Fruit fly (Drosophila melanogaster) whole organism, embryonic: ENCODE results near the gene Megf8.

ENCODE experiments used
- CG10366 ChIP-seq: fragments of 200-800 bp; sonication (Bioruptor generic); IDR thresholded peaks from 2 replicates; pipeline ENCODE4 v1.3.6; 2022; ENCODE audit warnings: missing biosample characterization, missing genetic modification characterization
- CG10543 ChIP-seq: fragments of 200-800 bp; sonication (Bioruptor generic); optimal IDR thresholded peaks from 3 replicates; lab custom pipeline; 2017; ENCODE audit warnings: missing biosample characterization, mild to moderate bottlenecking, missing genetic modification characterization, moderate library complexity
- CG12769 ChIP-seq: fragments of 200-800 bp; sonication (Bioruptor generic); optimal IDR thresholded peaks from 2 replicates; lab custom pipeline; 2019; ENCODE audit warnings: missing biosample characterization, mild to moderate bottlenecking, missing genetic modification characterization, moderate library complexity
- CG13894 ChIP-seq: fragments of 200-800 bp; sonication (Bioruptor generic); optimal IDR thresholded peaks from 3 replicates; lab custom pipeline; 2018; ENCODE audit warnings: missing biosample characterization, mild to moderate bottlenecking, missing genetic modification characterization, moderate library complexity
- CG15696 ChIP-seq: fragments of 200-800 bp; sonication (Bioruptor generic); optimal IDR thresholded peaks from 2 replicates; lab custom pipeline; 2019; ENCODE audit warnings: missing biosample characterization, mild to moderate bottlenecking, missing genetic modification characterization, moderate library complexity
- CG17361 ChIP-seq: fragments of 200-800 bp; sonication (Bioruptor generic); IDR thresholded peaks from 3 replicates; pipeline ENCODE4 v1.3.6; 2022; ENCODE audit warnings: missing biosample characterization, missing genetic modification characterization
- CG17568 ChIP-seq: fragments of 200-800 bp; sonication (Bioruptor generic); optimal IDR thresholded peaks from 2 replicates; lab custom pipeline; 2018; ENCODE audit warnings: missing biosample characterization, mild to moderate bottlenecking, missing genetic modification characterization, moderate library complexity
- CG34376 ChIP-seq: fragments of 200-800 bp; sonication (Bioruptor generic); optimal IDR thresholded peaks from 2 replicates; lab custom pipeline; 2018; ENCODE audit warnings: missing biosample characterization, mild to moderate bottlenecking, missing genetic modification characterization
- CG34422 ChIP-seq: fragments of 200-800 bp; sonication (Bioruptor generic); IDR thresholded peaks from 3 replicates; pipeline ENCODE4 v1.3.6; 2022; ENCODE audit warnings: missing biosample characterization, missing genetic modification characterization
- CG43689 ChIP-seq: fragments of 200-800 bp; sonication (Bioruptor generic); IDR thresholded peaks from 2 replicates; pipeline ENCODE4 v1.3.6; 2022; ENCODE audit warnings: missing biosample characterization, missing genetic modification characterization
- CG4707 ChIP-seq: fragments of 200-800 bp; sonication (Bioruptor generic); optimal IDR thresholded peaks from 2 replicates; lab custom pipeline; 2018; ENCODE audit warnings: missing biosample characterization, mild to moderate bottlenecking, missing genetic modification characterization, moderate library complexity
- CG6689 ChIP-seq: fragments of 200-800 bp; sonication (Bioruptor generic); IDR thresholded peaks from 2 replicates; pipeline ENCODE4 v1.3.6; 2022; ENCODE audit warnings: missing biosample characterization, missing genetic modification characterization
- D19A ChIP-seq: fragments of 200-800 bp; optimal IDR thresholded peaks from 3 replicates; lab custom pipeline; 2019; ENCODE audit warnings: missing biosample characterization, mild to moderate bottlenecking, missing genetic modification characterization, moderate library complexity
- D19B ChIP-seq: fragments of 200-800 bp; sonication (Bioruptor generic); optimal IDR thresholded peaks from 2 replicates; lab custom pipeline; 2017; ENCODE audit warnings: missing biosample characterization, mild to moderate bottlenecking, missing genetic modification characterization
- Hmr ChIP-seq: fragments of 200-800 bp; sonication (Bioruptor generic); optimal IDR thresholded peaks from 3 replicates; lab custom pipeline; 2017; ENCODE audit warnings: mild to moderate bottlenecking, missing biosample characterization, missing genetic modification reagents, missing genetic modification characterization
- Hr51 ChIP-seq, 2 experiments: fragments of 200-800 bp; sonication (Bioruptor generic); optimal IDR thresholded peaks; 2 replicates in 1 of 2; 3 replicates in 1 of 2; lab custom pipeline; 2016 to 2018; ENCODE audit warnings: missing biosample characterization in 2 of 2, missing genetic modification characterization in 2 of 2, mild to moderate bottlenecking in 1 of 2, moderate library complexity in 1 of 2
- Jarid2 ChIP-seq: fragments of 200-800 bp; sonication (Bioruptor generic); optimal IDR thresholded peaks from 3 replicates; lab custom pipeline; 2017; ENCODE audit warnings: mild to moderate bottlenecking, missing biosample characterization, missing genetic modification reagents, missing genetic modification characterization
- MESR4 ChIP-seq: fragments of 200-800 bp; sonication (Bioruptor generic); optimal IDR thresholded peaks from 2 replicates; lab custom pipeline; 2018; ENCODE audit warnings: missing biosample characterization, mild to moderate bottlenecking, missing genetic modification characterization, moderate library complexity
- Med ChIP-seq: fragments of 200-800 bp; sonication (Bioruptor generic); peaks from one replicate; lab custom pipeline; 2016; ENCODE audit warnings: missing biosample characterization, missing genetic modification characterization, mild to moderate bottlenecking, inconsistent platforms, moderate library complexity
- PHDP ChIP-seq: fragments of 200-800 bp; sonication (Bioruptor generic); optimal IDR thresholded peaks from 3 replicates; lab custom pipeline; 2018; ENCODE audit warnings: missing biosample characterization, mild to moderate bottlenecking, missing genetic modification characterization, moderate library complexity
- Ravus ChIP-seq: fragments of 200-800 bp; sonication (Bioruptor generic); IDR thresholded peaks from 2 replicates; pipeline ENCODE4 v1.3.6; 2022; ENCODE audit warnings: missing biosample characterization, missing genetic modification characterization
- Side ChIP-seq: fragments of 200-800 bp; sonication (Bioruptor generic); optimal IDR thresholded peaks from 2 replicates; lab custom pipeline; 2016; ENCODE audit warnings: missing biosample characterization, missing genetic modification characterization
- Sox102F ChIP-seq: fragments of 200-800 bp; sonication (Bioruptor generic); optimal IDR thresholded peaks from 2 replicates; lab custom pipeline; 2018; ENCODE audit warnings: missing biosample characterization, mild to moderate bottlenecking, missing genetic modification characterization, moderate library complexity
- Ssrp ChIP-seq: fragments of 200-800 bp; sonication (Bioruptor generic); optimal IDR thresholded peaks from 2 replicates; lab custom pipeline; 2018; ENCODE audit warnings: missing biosample characterization, mild to moderate bottlenecking, missing genetic modification characterization, moderate library complexity
- Trl ChIP-seq, 3 experiments: fragments of >200 bp in 2 of 3; fragments of 200-800 bp in 1 of 3; sonication (Bioruptor generic) in 1 of 3; optimal IDR thresholded peaks; 2 replicates in 1 of 3; 3 replicates in 2 of 3; lab custom pipeline; 2016 to 2017; ENCODE audit warnings: missing biosample characterization in 1 of 3, missing genetic modification characterization in 1 of 3
- Xrp1 ChIP-seq: fragments of 200-800 bp; sonication (Bioruptor generic); IDR thresholded peaks from 2 replicates; pipeline ENCODE4 v1.3.6; 2022; ENCODE audit warnings: missing biosample characterization, missing genetic modification characterization
- bigmax ChIP-seq: fragments of 200-800 bp; sonication (Bioruptor generic); optimal IDR thresholded peaks from 2 replicates; lab custom pipeline; 2018; ENCODE audit warnings: missing biosample characterization, mild to moderate bottlenecking, missing genetic modification characterization
- bsh ChIP-seq, 2 experiments: fragments of 200-800 bp; sonication (Bioruptor generic); optimal IDR thresholded peaks; 2 replicates each; lab custom pipeline; 2017 to 2018; ENCODE audit warnings: mild to moderate bottlenecking in 2 of 2, missing biosample characterization in 2 of 2, missing genetic modification characterization in 2 of 2, moderate library complexity in 1 of 2
- chinmo ChIP-seq: fragments of 200-800 bp; sonication (Bioruptor generic); IDR thresholded peaks from 4 replicates; pipeline ENCODE4 v1.3.6; 2022; ENCODE audit warnings: missing biosample characterization, missing genetic modification characterization; ENCODE audit not compliant: partially characterized antibody
- chm ChIP-seq: fragments of 200-800 bp; sonication (Bioruptor generic); IDR thresholded peaks from 2 replicates; pipeline ENCODE4 v1.3.6; 2022; ENCODE audit warnings: missing biosample characterization, missing genetic modification characterization
- corto ChIP-seq: fragments of 200-800 bp; sonication (Bioruptor generic); optimal IDR thresholded peaks from 2 replicates; lab custom pipeline; 2016; ENCODE audit warnings: missing biosample characterization, mild to moderate bottlenecking, missing genetic modification characterization, moderate library complexity
- en ChIP-seq: fragments of 200-800 bp; sonication (Bioruptor generic); optimal IDR thresholded peaks from 2 replicates; lab custom pipeline; 2016; ENCODE audit warnings: missing biosample characterization, missing genetic modification characterization
- ftz-f1 ChIP-seq: fragments of 200-800 bp; sonication (Bioruptor generic); optimal IDR thresholded peaks from 2 replicates; lab custom pipeline; 2016; ENCODE audit warnings: missing biosample characterization, missing genetic modification characterization
- grn ChIP-seq: fragments of 200-800 bp; sonication (Bioruptor generic); optimal IDR thresholded peaks from 3 replicates; lab custom pipeline; 2017; ENCODE audit warnings: missing biosample characterization, missing genetic modification characterization
- insv ChIP-seq, 2 experiments: fragments of 200-800 bp; sonication (Bioruptor generic); optimal IDR thresholded peaks; 3 replicates each; lab custom pipeline; 2016 to 2018; ENCODE audit warnings: missing biosample characterization in 2 of 2, missing genetic modification characterization in 2 of 2
- maf-S ChIP-seq: fragments of 200-800 bp; sonication (Bioruptor generic); optimal IDR thresholded peaks from 2 replicates; lab custom pipeline; 2016; ENCODE audit warnings: missing biosample characterization, missing genetic modification characterization
- nom ChIP-seq: fragments of 200-800 bp; sonication (Bioruptor generic); optimal IDR thresholded peaks from 2 replicates; lab custom pipeline; 2017; ENCODE audit warnings: missing biosample characterization, missing genetic modification characterization, mild to moderate bottlenecking, moderate library complexity, missing genetic modification reagents
- sens ChIP-seq: fragments of 200-800 bp; sonication (Bioruptor generic); peaks from one replicate; lab custom pipeline; 2016; ENCODE audit warnings: missing biosample characterization, missing genetic modification characterization
- sim ChIP-seq: fragments of 200-800 bp; sonication (Bioruptor generic); IDR thresholded peaks from 2 replicates; pipeline ENCODE4 v1.3.6; 2022; ENCODE audit warnings: missing biosample characterization, missing genetic modification characterization
- slbo ChIP-seq: fragments of 200-800 bp; sonication (Bioruptor generic); IDR thresholded peaks from 2 replicates; pipeline ENCODE4 v1.3.6; 2022; ENCODE audit warnings: missing biosample characterization, missing genetic modification characterization
- sug ChIP-seq: fragments of 200-800 bp; optimal IDR thresholded peaks from 2 replicates; lab custom pipeline; 2019; ENCODE audit warnings: missing biosample characterization, mild to moderate bottlenecking, missing genetic modification characterization, moderate library complexity
- tna ChIP-seq: fragments of 200-800 bp; sonication (Bioruptor generic); IDR thresholded peaks from 2 replicates; pipeline ENCODE4 v1.3.6; 2022; ENCODE audit warnings: missing biosample characterization, missing genetic modification characterization; ENCODE audit not compliant: partially characterized antibody
- zfh2 ChIP-seq: fragments of 200-800 bp; sonication (Bioruptor generic); optimal IDR thresholded peaks from 2 replicates; lab custom pipeline; 2016; ENCODE audit warnings: missing biosample characterization, missing genetic modification characterization

The Megf8 gene

DNA sequence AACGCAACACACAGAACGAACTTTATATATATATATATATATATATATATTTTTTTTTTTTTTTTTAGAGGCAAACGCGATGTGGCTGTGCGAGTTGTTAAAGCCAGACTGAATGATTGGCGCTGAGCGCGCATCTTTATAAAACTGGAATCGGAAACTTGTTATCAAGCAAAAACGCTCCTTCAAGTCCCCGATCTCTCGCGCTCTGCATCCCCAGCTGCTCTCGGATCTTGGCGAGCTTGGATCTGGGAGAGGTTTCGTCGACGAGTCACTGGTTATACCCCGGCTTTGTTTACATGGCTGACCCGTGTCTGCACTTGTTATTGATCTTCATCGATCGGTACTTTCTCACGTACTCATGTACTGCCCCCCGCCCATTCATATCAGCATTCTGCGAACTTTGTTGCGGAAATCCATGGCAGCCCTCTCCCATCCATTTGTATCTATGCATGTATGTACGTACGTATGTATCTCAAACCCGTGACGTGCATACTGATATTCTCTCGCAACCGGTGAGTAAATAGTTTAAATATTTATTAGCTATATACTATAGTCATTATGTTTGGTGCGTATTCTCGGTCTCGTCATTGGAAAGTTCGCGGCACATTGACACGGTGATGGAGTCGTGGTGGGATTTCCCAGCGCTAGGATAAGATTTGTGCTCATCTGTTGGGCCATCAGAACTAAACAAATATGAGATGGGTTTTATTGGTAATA is 36.0 kb upstream of the Megf8 start, which contains the start of gene Spn28Dc:
Gene Spn28Dc, minus strand, starts transcription at position 51 of the 717 bp plus-strand sequence.
- TF ChIP-seq sug (tag; lab: Kevin White, UChicago), result peak; percentile 15
- peak; percentile 22 for TF ChIP-seq CG12769 (tag; lab: Kevin White, UChicago)
- peak in 1 of 2 experiments; percentile 48 for TF ChIP-seq Trl (optimal IDR thresholded peaks at IDR 0.05; lab: Kevin White, UChicago)
- no peak for TF ChIP-seq Trl (GFP tag; optimal IDR thresholded peaks at IDR 0.05; lab: Kevin White, UChicago)
- peak; percentile 63 for TF ChIP-seq CG34376 (GFP tag; lab: Kevin White, UChicago)
- TF ChIP-seq Med (GFP tag; lab: Kevin White, UChicago), result peak; percentile 80
- no peak for TF ChIP-seq bigmax
- TF ChIP-seq Jarid2 (GFP tag; lab: Kevin White, UChicago), result peak; percentile 31
- TF ChIP-seq Hmr, result no peak
- peak; percentile 28 for TF ChIP-seq CG13894
- no peak for TF ChIP-seq Ravus (GFP tag; lab: Robert Waterston, UW)
- peak; percentile 28 for TF ChIP-seq CG10543
- TF ChIP-seq chinmo (GFP tag; lab: Robert Waterston, UW), result 0 out of 4 replicates have a peak, but pooled peaks have one; percentile 55
- TF ChIP-seq nom (GFP tag; lab: Kevin White, UChicago), result peak; percentile 74

- TF ChIP-seq CG10366 (GFP tag; lab: Robert Waterston, UW) (peak; percentile 18; the same call in 1 of the 2 replicates), chm (GFP tag; lab: Robert Waterston, UW) (peak; percentile 40; the same call in 1 of the 2 replicates), CG34376 (GFP tag; lab: Kevin White, UChicago) (peak; percentile 45), CG15696 (tag; lab: Kevin White, UChicago) (no peak), insv (GFP tag; optimal IDR thresholded peaks at IDR 0.05; lab: Kevin White, UChicago) (no peak), Jarid2 (GFP tag; lab: Kevin White, UChicago) (peak; percentile 81), en (GFP tag; lab: Kevin White, UChicago) (no peak), Sox102F (GFP tag; lab: Kevin White, UChicago) (peak; percentile 32), CG17361 (GFP tag; lab: Robert Waterston, UW) (no peak), Side (no peak), CG17568 (GFP tag; lab: Kevin White, UChicago) (peak; percentile 45), CG43689 (peak; percentile 33; the same call in 1 of the 2 replicates), sim (GFP tag; lab: Robert Waterston, UW) (0 out of 2 replicates have a peak, but pooled peaks have one; percentile 23), CG4707 (GFP tag; lab: Kevin White, UChicago) (no peak), grn (GFP tag; lab: Kevin White, UChicago) (peak; percentile 78), maf-S (GFP tag; lab: Kevin White, UChicago) (no peak), slbo (0 out of 2 replicates have a peak, but pooled peaks have one; percentile 2), corto (GFP tag; lab: Kevin White, UChicago) (no peak), CG34422 (GFP tag; lab: Robert Waterston, UW) (peak; percentile 43; the same call in 1 of the 3 replicates), tna (GFP tag; lab: Robert Waterston, UW) (peak; percentile 40; the same call in 1 of the 2 replicates), sens (GFP tag; lab: Kevin White, UChicago) (peak; percentile 28), CG6689 (GFP tag; lab: Robert Waterston, UW) (peak; percentile 23; the same call in 1 of the 2 replicates), D19A (tag; lab: Kevin White, UChicago) (peak; percentile 16), bsh (GFP tag; optimal IDR thresholded peaks at IDR 0.05; lab: Kevin White, UChicago) (peak in 1 of 2 experiments; percentile 27), PHDP (peak; percentile 23), ftz-f1 (GFP tag; lab: Kevin White, UChicago) (peak; percentile 80), Xrp1 (GFP tag; lab: Robert Waterston, UW) (no peak), Hr51 (GFP tag; optimal IDR thresholded peaks at IDR 0.05; lab: Kevin White, UChicago) (peak in 1 of 2 experiments; percentile 22), zfh2 (GFP tag; lab: Kevin White, UChicago) (no peak), MESR4 (GFP tag; lab: Kevin White, UChicago) (no peak), Ssrp (tag; lab: Kevin White, UChicago) (no peak), D19B (GFP tag; lab: Kevin White, UChicago) (peak; percentile 70)
These were observed 33.7 kb upstream of the Megf8 start, which contains the start of gene CG12560 for dm6 chr2L:8009283-8010211. Gene CG12560, minus strand, starts transcription at chr2L:8009477.
